Worm (Caenorhabditis elegans) whole organism, early embryonic: Measurements from ENCODE around the gene sfxn-1.1.

Experiments used
- B0310.2 ChIP-seq: sonication (generic microtip); optimal IDR thresholded peaks from 2 replicates; lab custom pipeline; 2016; ENCODE audit warnings: mild to moderate bottlenecking, missing genetic modification characterization, missing compliant biosample characterization
- F13C5.2 ChIP-seq: sonication (generic microtip); optimal IDR thresholded peaks from 2 replicates; lab custom pipeline; 2017; ENCODE audit warnings: mild to moderate bottlenecking, missing genetic modification characterization, inconsistent platforms, missing compliant biosample characterization
- aly-1 ChIP-seq: sonication (generic microtip); optimal IDR thresholded peaks from 2 replicates; lab custom pipeline; 2016; ENCODE audit warnings: missing genetic modification characterization, missing compliant biosample characterization
- ama-1 ChIP-seq: fragments of 150-350 bp; optimal IDR thresholded peaks from 2 replicates; lab custom pipeline; 2014
- ceh-13 ChIP-seq: fragments of 200-800 bp; sonication (Bioruptor generic); optimal IDR thresholded peaks from 2 replicates; lab custom pipeline; 2018; ENCODE audit warnings: mild to moderate bottlenecking, missing genetic modification characterization, missing compliant biosample characterization
- ceh-36 ChIP-seq: sonication (generic microtip); optimal IDR thresholded peaks from 2 replicates; lab custom pipeline; 2016; ENCODE audit warnings: missing genetic modification characterization, inconsistent platforms, missing compliant biosample characterization
- ets-7 ChIP-seq: sonication (generic microtip); optimal IDR thresholded peaks from 2 replicates; lab custom pipeline; 2016; ENCODE audit warnings: missing genotype, missing genetic modification characterization, missing compliant biosample characterization
- flt-1 ChIP-seq: fragments of 200-800 bp; sonication (Bioruptor generic); IDR thresholded peaks from 2 replicates; pipeline ENCODE4 v1.3.6; 2022; ENCODE audit warnings: missing genetic modification characterization, missing compliant biosample characterization
- hmbx-1 ChIP-seq: sonication (generic microtip); optimal IDR thresholded peaks from 2 replicates; lab custom pipeline; 2016; ENCODE audit warnings: mild to moderate bottlenecking, missing genetic modification characterization, missing compliant biosample characterization
- hmg-4 ChIP-seq: fragments of 200-800 bp; sonication (Bioruptor generic); optimal IDR thresholded peaks from 2 replicates; lab custom pipeline; 2018; ENCODE audit warnings: mild to moderate bottlenecking, missing genetic modification characterization, missing compliant biosample characterization
- hnd-1 ChIP-seq: sonication (generic microtip); optimal IDR thresholded peaks from 2 replicates; lab custom pipeline; 2016; ENCODE audit warnings: missing genetic modification characterization, missing compliant biosample characterization
- pes-1 ChIP-seq: fragments of 200-800 bp; sonication (Bioruptor generic); IDR thresholded peaks from 2 replicates; pipeline ENCODE4 v1.3.6; 2022; ENCODE audit warnings: missing genetic modification reagents, missing genetic modification characterization, missing compliant biosample characterization
- scrt-1 ChIP-seq: fragments of 200-800 bp; sonication (Bioruptor generic); IDR thresholded peaks from 2 replicates; pipeline ENCODE4 v1.3.6; 2022; ENCODE audit warnings: missing genetic modification characterization, missing compliant biosample characterization
- sea-1 ChIP-seq: fragments of 200-800 bp; sonication (Bioruptor generic); conservative IDR thresholded peaks from 2 replicates; pipeline ENCODE4 v1.3.6; 2022; ENCODE audit warnings: missing genetic modification characterization, missing compliant biosample characterization
- tbx-11 ChIP-seq: fragments of 200-800 bp; sonication (Bioruptor generic); IDR thresholded peaks from 2 replicates; pipeline ENCODE4 v1.3.6; 2022; ENCODE audit warnings: missing genetic modification characterization, missing compliant biosample characterization
- tbx-37 ChIP-seq: fragments of 200-800 bp; sonication (Bioruptor generic); conservative IDR thresholded peaks from 2 replicates; pipeline ENCODE4 v1.3.6; 2022; ENCODE audit warnings: missing genetic modification reagents, missing genetic modification characterization, missing compliant biosample characterization
- tra-4 ChIP-seq: sonication (generic microtip); optimal IDR thresholded peaks from 2 replicates; lab custom pipeline; 2017; ENCODE audit warnings: missing genetic modification characterization, missing compliant biosample characterization

Gene sfxn-1.1

ce11 chrII:9518781-9519180, at the start of gene sfxn-1.1, which contains the start of gene AH6.3:
TSS of gene sfxn-1.1 (minus strand) at chrII:9518881.
TSS of gene AH6.3 (plus strand) at chrII:9519055.
- no peak for TF ChIP-seq hmg-4 (GFP tag; lab: Kevin White, UChicago)
- TF ChIP-seq ama-1 (lab: Kevin White, UChicago), result no peak
- no peak for TF ChIP-seq flt-1
- no peak for TF ChIP-seq hnd-1 (tag; lab: Kevin White, UChicago)
- TF ChIP-seq pes-1 (GFP tag; lab: Robert Waterston, UW), result no peak
- TF ChIP-seq ceh-36, result no peak
- TF ChIP-seq hmbx-1 (tag; lab: Kevin White, UChicago), result no peak
- no peak for TF ChIP-seq F13C5.2
- no peak for TF ChIP-seq tbx-37 (GFP tag; lab: Robert Waterston, UW)
- no peak for TF ChIP-seq aly-1
- TF ChIP-seq ets-7 (tag; lab: Kevin White, UChicago), result no peak

ce11 chrII:9566045-9566444, 47.4 kb upstream of the sfxn-1.1 start:
- TF ChIP-seq hnd-1 (tag; lab: Kevin White, UChicago) (peak; percentile 79), ceh-36 (peak; percentile 94), tbx-37 (GFP tag; lab: Robert Waterston, UW) (peak; percentile 92), F13C5.2 (peak; percentile 95), hmbx-1 (tag; lab: Kevin White, UChicago) (peak; percentile 70), ets-7 (tag; lab: Kevin White, UChicago) (peak; percentile 84), pes-1 (GFP tag; lab: Robert Waterston, UW) (peak; percentile 95), ceh-13 (GFP tag; lab: Kevin White, UChicago) (peak; percentile 90), hmg-4 (GFP tag; lab: Kevin White, UChicago) (peak; percentile 86), B0310.2 (tag; lab: Kevin White, UChicago) (peak; percentile 91), tra-4 (tag; lab: Kevin White, UChicago) (peak; percentile 55), scrt-1 (GFP tag; lab: Robert Waterston, UW) (peak; percentile 93), tbx-11 (GFP tag; lab: Robert Waterston, UW) (peak; percentile 95), flt-1 (peak; percentile 95), aly-1 (peak; percentile 95), sea-1 (peak; percentile 92), ama-1 (lab: Kevin White, UChicago) (no peak)

ce11 chrII:9560895-9561294, 42.2 kb upstream of the sfxn-1.1 start:
- TF ChIP-seq tra-4 (tag; lab: Kevin White, UChicago) (no peak), hnd-1 (tag; lab: Kevin White, UChicago) (no peak), sea-1 (no peak), hmg-4 (GFP tag; lab: Kevin White, UChicago) (no peak), ceh-36 (no peak), hmbx-1 (tag; lab: Kevin White, UChicago) (no peak), F13C5.2 (no peak), tbx-11 (GFP tag; lab: Robert Waterston, UW) (no peak), ets-7 (tag; lab: Kevin White, UChicago) (no peak), scrt-1 (GFP tag; lab: Robert Waterston, UW) (no peak), ama-1 (lab: Kevin White, UChicago) (no peak), pes-1 (GFP tag; lab: Robert Waterston, UW) (no peak), tbx-37 (GFP tag; lab: Robert Waterston, UW) (no peak), flt-1 (no peak), aly-1 (no peak), B0310.2 (tag; lab: Kevin White, UChicago) (no peak), ceh-13 (GFP tag; lab: Kevin White, UChicago) (no peak)

- TF ChIP-seq B0310.2 (tag; lab: Kevin White, UChicago), result no peak
- TF ChIP-seq pes-1 (GFP tag; lab: Robert Waterston, UW), result no peak
- TF ChIP-seq F13C5.2, result no peak
- no peak for TF ChIP-seq ama-1 (lab: Kevin White, UChicago)
- no peak for TF ChIP-seq aly-1
- TF ChIP-seq tbx-11 (GFP tag; lab: Robert Waterston, UW), result no peak
- no peak for TF ChIP-seq hmg-4 (GFP tag; lab: Kevin White, UChicago)
- TF ChIP-seq ceh-36, result no peak
- no peak for TF ChIP-seq hmbx-1 (tag; lab: Kevin White, UChicago)
- no peak for TF ChIP-seq scrt-1 (GFP tag; lab: Robert Waterston, UW)
- no peak for TF ChIP-seq ceh-13 (GFP tag; lab: Kevin White, UChicago)
- no peak for TF ChIP-seq ets-7 (tag; lab: Kevin White, UChicago)
- no peak for TF ChIP-seq flt-1
- TF ChIP-seq tbx-37 (GFP tag; lab: Robert Waterston, UW), result no peak
Observed at ce11 chrII:9559929-9560328, 41.2 kb upstream of the sfxn-1.1 start, which contains the start of gene F35H8.4. TSS of gene F35H8.4 (minus strand) at chrII:9560029.

ce11 chrII:9558906-9559305, 40.2 kb upstream of the sfxn-1.1 start:
- TF ChIP-seq tbx-37 (GFP tag; lab: Robert Waterston, UW), result no peak
- TF ChIP-seq aly-1, result no peak
- TF ChIP-seq pes-1 (GFP tag; lab: Robert Waterston, UW), result no peak

ce11 chrII:9557437-9558150, 38.9 kb upstream of the sfxn-1.1 start, which contains the start of gene zfp-2:
TSS of gene zfp-2 (plus strand) at chrII:9557650.
- TF ChIP-seq pes-1 (GFP tag; lab: Robert Waterston, UW), result no peak
- no peak for TF ChIP-seq aly-1
- TF ChIP-seq tbx-11 (GFP tag; lab: Robert Waterston, UW), result no peak
- no peak for TF ChIP-seq flt-1
- no peak for TF ChIP-seq B0310.2 (tag; lab: Kevin White, UChicago)
- peak; percentile 8 for TF ChIP-seq F13C5.2

- no peak for TF ChIP-seq tbx-37 (GFP tag; lab: Robert Waterston, UW)
- TF ChIP-seq pes-1 (GFP tag; lab: Robert Waterston, UW), result no peak
Observed at ce11 chrII:9556582-9556981, 37.9 kb upstream of the sfxn-1.1 start.
